Worm (Caenorhabditis elegans): ENCODE data around the gene D1054.9.

ce11 chrV:10784011-10784410 lies 6.8 kb downstream of the D1054.9 start, which contains the start of gene D1054.8:
- TF ChIP-seq dao-5 (tag; optimal IDR thresholded peaks at IDR 0.05) (no peak), W03F9.2 (tag; optimal IDR thresholded peaks at IDR 0.05) (no peak)

All from whole organism, L4/young adult.